Comparison of ENCODE assay signal across 1 fruit fly cellular context in the genomic region with DNA sequence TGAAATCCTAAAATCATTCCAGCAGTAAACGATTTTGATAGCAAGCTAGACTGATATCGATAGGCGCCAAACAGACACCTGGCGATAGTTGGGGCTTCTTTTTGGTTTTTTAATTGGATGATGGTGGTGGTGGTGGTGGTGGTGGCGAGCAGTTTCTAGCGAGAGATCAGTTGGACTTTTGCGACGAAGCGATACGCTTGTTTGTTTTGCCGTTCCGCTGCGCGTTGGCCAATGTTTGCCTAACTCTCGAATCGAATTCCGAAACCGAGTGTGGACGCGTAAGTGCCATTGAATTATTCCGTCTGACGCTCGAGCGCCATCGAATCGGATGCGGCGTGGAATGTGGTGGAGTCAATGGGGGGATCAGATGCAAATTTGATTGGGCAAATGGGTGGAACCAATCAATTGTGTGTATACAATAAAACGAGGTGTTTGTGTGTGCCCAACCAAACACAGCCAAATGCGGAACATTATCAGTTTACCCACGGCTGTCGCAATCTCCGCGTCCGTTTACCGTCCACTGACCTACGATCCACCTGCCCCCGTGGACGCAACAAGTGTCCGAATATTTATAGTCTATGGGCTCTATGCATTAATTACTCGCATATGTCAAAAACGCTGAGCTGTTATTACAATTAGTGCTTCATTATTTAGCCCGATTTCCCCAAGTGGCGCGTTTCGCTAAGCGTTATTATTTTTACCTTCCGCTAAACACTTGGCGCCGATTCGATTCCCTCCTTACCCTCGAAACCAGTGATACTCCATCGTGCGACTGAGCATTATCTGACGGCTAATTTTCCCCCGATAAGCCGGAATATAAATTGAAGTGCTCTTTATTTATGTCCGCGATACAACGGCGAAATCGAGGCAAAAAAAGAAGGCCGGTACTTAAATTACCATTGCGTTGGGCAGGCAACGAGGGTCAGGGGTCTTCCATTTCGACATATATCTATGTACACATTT.
TF ChIP-seq lines count a peak whose summit lies in the region.

Gene CG17292 (plus strand): TSS at position 91 of the 963 bp plus-strand sequence.

TF ChIP-seq in whole organism, embryonic, 481 proteins besides CTCF, POLR2A, EP300 and RAD21 (continued from another document and continues in another):
- TF ChIP-seq CG3407 (GFP tag; optimal IDR thresholded peaks at IDR 0.05; lab: Kevin White, UChicago) (peak; percentile 51), CG2712 (tag; optimal IDR thresholded peaks at IDR 0.05; lab: Kevin White, UChicago) (peak; percentile 15), schlank (tag; optimal IDR thresholded peaks at IDR 0.05; lab: Kevin White, UChicago) (peak; percentile 52), Jarid2 (GFP tag; optimal IDR thresholded peaks at IDR 0.05; lab: Kevin White, UChicago) (peak; percentile 90), grn (GFP tag; optimal IDR thresholded peaks at IDR 0.05; lab: Kevin White, UChicago) (peak; percentile 17), abd-A (tag; optimal IDR thresholded peaks at IDR 0.05; lab: Kevin White, UChicago) (peak; percentile 91), ind (GFP tag; optimal IDR thresholded peaks at IDR 0.05; lab: Kevin White, UChicago) (no peak), Vsx1 (GFP tag; optimal IDR thresholded peaks at IDR 0.05; lab: Kevin White, UChicago) (peak; percentile 62), lbe (GFP tag; optimal IDR thresholded peaks at IDR 0.05; lab: Kevin White, UChicago) (no peak), tll (GFP tag; optimal IDR thresholded peaks at IDR 0.05; lab: Kevin White, UChicago) (no peak), CrebB (tag; optimal IDR thresholded peaks at IDR 0.05; lab: Kevin White, UChicago) (peak; percentile 85), Lim3 (GFP tag; IDR thresholded peaks at IDR 0.05; lab: Robert Waterston, UW) (0 out of 2 replicates have a peak, but pooled peaks have one; percentile 14), ap (GFP tag; IDR thresholded peaks at IDR 0.05; lab: Robert Waterston, UW) (0 out of 2 replicates have a peak, but pooled peaks have one; percentile 39), gsb (GFP tag; IDR thresholded peaks at IDR 0.05; lab: Robert Waterston, UW) (0 out of 2 replicates have a peak, but pooled peaks have one; percentile 41), emc (GFP tag; optimal IDR thresholded peaks at IDR 0.05; lab: Kevin White, UChicago) (no peak), dimm (GFP tag; IDR thresholded peaks at IDR 0.05; lab: Robert Waterston, UW) (no peak), CG10543 (GFP tag; optimal IDR thresholded peaks at IDR 0.05; lab: Kevin White, UChicago) (peak; percentile 93), CG10209 (GFP tag; optimal IDR thresholded peaks at IDR 0.05; lab: Kevin White, UChicago) (peak; percentile 37), CG13123 (GFP tag; optimal IDR thresholded peaks at IDR 0.05; lab: Kevin White, UChicago) (no peak), CG3838 (GFP tag; optimal IDR thresholded peaks at IDR 0.05; lab: Kevin White, UChicago) (no peak), CG10654 (GFP tag; optimal IDR thresholded peaks at IDR 0.05; lab: Kevin White, UChicago) (no peak), hbn (GFP tag; IDR thresholded peaks at IDR 0.05; lab: Robert Waterston, UW; ENCODE audit: partially characterized antibody) (peak; percentile 76), CG31224 (GFP tag; IDR thresholded peaks at IDR 0.05; lab: Robert Waterston, UW) (0 out of 2 replicates have a peak, but pooled peaks have one; percentile 13), BtbVII (GFP tag; optimal IDR thresholded peaks at IDR 0.05; lab: Kevin White, UChicago) (peak; percentile 58), Awh (GFP tag; IDR thresholded peaks at IDR 0.05; lab: Robert Waterston, UW) (peak; percentile 77; the same call in 1 of the 2 replicates), CG10462 (GFP tag; optimal IDR thresholded peaks at IDR 0.05; lab: Kevin White, UChicago) (no peak), ERR (GFP tag; optimal IDR thresholded peaks at IDR 0.05; lab: Kevin White, UChicago) (peak; percentile 6), org-1 (GFP tag; optimal IDR thresholded peaks at IDR 0.05; lab: Kevin White, UChicago) (peak; percentile 43), CG9727 (GFP tag; optimal IDR thresholded peaks at IDR 0.05; lab: Kevin White, UChicago) (peak; percentile 45), CG2129 (GFP tag; IDR thresholded peaks at IDR 0.05; lab: Robert Waterston, UW; ENCODE audit: partially characterized antibody) (peak; percentile 31; the same call in 1 of the 2 replicates), CG14441 (GFP tag; IDR thresholded peaks at IDR 0.05; lab: Robert Waterston, UW) (peak; percentile 53; the same call in 1 of the 2 replicates), CG6254 (GFP tag; optimal IDR thresholded peaks at IDR 0.05; lab: Kevin White, UChicago) (peak; percentile 10), wdn (GFP tag; IDR thresholded peaks at IDR 0.05; lab: Robert Waterston, UW) (peak; percentile 27; the same call in 1 of the 2 replicates), CG1647 (GFP tag; optimal IDR thresholded peaks at IDR 0.05; lab: Kevin White, UChicago) (peak; percentile 28), dmrt99B (tag; optimal IDR thresholded peaks at IDR 0.05; lab: Kevin White, UChicago) (peak; percentile 40), so (GFP tag; IDR thresholded peaks at IDR 0.05; lab: Robert Waterston, UW) (peak; percentile 76; the same call in 2 of the 3 replicates), lola (GFP tag; optimal IDR thresholded peaks at IDR 0.05; lab: Kevin White, UChicago) (no peak), CG1529 (GFP tag; optimal IDR thresholded peaks at IDR 0.05; lab: Kevin White, UChicago) (no peak), fd3F (GFP tag; optimal IDR thresholded peaks at IDR 0.05; lab: Kevin White, UChicago) (peak; percentile 6), CG7271 (tag; optimal IDR thresholded peaks at IDR 0.05; lab: Kevin White, UChicago) (no peak), H2.0 (GFP tag; IDR thresholded peaks at IDR 0.05; lab: Robert Waterston, UW) (peak; percentile 37; the same call in 1 of the 2 replicates), bsh (GFP tag; optimal IDR thresholded peaks at IDR 0.05; lab: Kevin White, UChicago) (peak in 1 of 2 experiments; percentile 23), Ravus (GFP tag; IDR thresholded peaks at IDR 0.05; lab: Robert Waterston, UW) (no peak), vvl (GFP tag; IDR thresholded peaks at IDR 0.05; lab: Robert Waterston, UW) (peak; percentile 92), kni (GFP tag; optimal IDR thresholded peaks at IDR 0.05; lab: Kevin White, UChicago) (peak; percentile 25), CG17385 (GFP tag; optimal IDR thresholded peaks at IDR 0.05; lab: Kevin White, UChicago) (peak; percentile 62), Sox100B (GFP tag; optimal IDR thresholded peaks at IDR 0.05; lab: Kevin White, UChicago) (peak; percentile 5), Mrtf (GFP tag; IDR thresholded peaks at IDR 0.05; lab: Robert Waterston, UW) (no peak; the same call in 2 of the 3 replicates), CG18011 (GFP tag; optimal IDR thresholded peaks at IDR 0.05; lab: Kevin White, UChicago) (peak; percentile 39), CG12155 (GFP tag; optimal IDR thresholded peaks at IDR 0.05; lab: Kevin White, UChicago) (peak; percentile 99), CG8281 (tag; optimal IDR thresholded peaks at IDR 0.05; lab: Kevin White, UChicago) (no peak), onecut (GFP tag; IDR thresholded peaks at IDR 0.05; lab: Robert Waterston, UW) (peak; percentile 54; the same call in 1 of the 2 replicates), Oaz (GFP tag; IDR thresholded peaks at IDR 0.05; lab: Robert Waterston, UW) (peak; percentile 24; the same call in 1 of the 2 replicates), CG11696 (GFP tag; IDR thresholded peaks at IDR 0.05; lab: Robert Waterston, UW) (0 out of 2 replicates have a peak, but pooled peaks have one; percentile 10), al (GFP tag; IDR thresholded peaks at IDR 0.05; lab: Robert Waterston, UW) (no peak), tna (GFP tag; IDR thresholded peaks at IDR 0.05; lab: Robert Waterston, UW; ENCODE audit: partially characterized antibody) (peak; percentile 95), CG4424 (GFP tag; optimal IDR thresholded peaks at IDR 0.05; lab: Kevin White, UChicago) (no peak), CG31388 (GFP tag; optimal IDR thresholded peaks at IDR 0.05; lab: Kevin White, UChicago) (no peak), NFAT (GFP tag; IDR thresholded peaks at IDR 0.05; lab: Robert Waterston, UW) (peak; percentile 74; the same call in 1 of the 2 replicates), klu (GFP tag; IDR thresholded peaks at IDR 0.05; lab: Robert Waterston, UW) (no peak), dm (GFP tag; optimal IDR thresholded peaks at IDR 0.05; lab: Kevin White, UChicago) (no peak), Rx (GFP tag; IDR thresholded peaks at IDR 0.05; lab: Robert Waterston, UW) (peak; percentile 35; the same call in 1 of the 2 replicates), Dp (GFP tag; optimal IDR thresholded peaks at IDR 0.05; lab: Kevin White, UChicago) (peak; percentile 49), CG16779 (GFP tag; IDR thresholded peaks at IDR 0.05; lab: Robert Waterston, UW) (peak; percentile 84), CG6654 (GFP tag; optimal IDR thresholded peaks at IDR 0.05; lab: Kevin White, UChicago) (no peak), gt (GFP tag; IDR thresholded peaks at IDR 0.05; lab: Robert Waterston, UW) (no peak), YL-1 (GFP tag; optimal IDR thresholded peaks at IDR 0.05; lab: Kevin White, UChicago) (peak; percentile 43), CG5953 (GFP tag; IDR thresholded peaks at IDR 0.05; lab: Robert Waterston, UW) (peak; percentile 43; the same call in 1 of the 2 replicates), z (GFP tag; IDR thresholded peaks at IDR 0.05; lab: Robert Waterston, UW) (peak; percentile 15; the same call in 1 of the 3 replicates), Dll (GFP tag; IDR thresholded peaks at IDR 0.05; lab: Robert Waterston, UW; ENCODE audit: partially characterized antibody) (peak; percentile 88), Kr (GFP tag; optimal IDR thresholded peaks at IDR 0.05; lab: Kevin White, UChicago) (no peak), fd64A (GFP tag; optimal IDR thresholded peaks at IDR 0.05; lab: Kevin White, UChicago) (no peak), cad (GFP tag; optimal IDR thresholded peaks at IDR 0.05; lab: Kevin White, UChicago) (no peak), croc (GFP tag; conservative IDR thresholded peaks at IDR 0.05; lab: Robert Waterston, UW) (no peak), Nf-YC (tag; optimal IDR thresholded peaks at IDR 0.05; lab: Kevin White, UChicago) (peak; percentile 97), chm (GFP tag; IDR thresholded peaks at IDR 0.05; lab: Robert Waterston, UW) (peak; percentile 60; the same call in 1 of the 2 replicates), sug (tag; optimal IDR thresholded peaks at IDR 0.05; lab: Kevin White, UChicago) (peak; percentile 47), maf-S (GFP tag; optimal IDR thresholded peaks at IDR 0.05; lab: Kevin White, UChicago) (peak; percentile 17), Atf3 (GFP tag; optimal IDR thresholded peaks at IDR 0.05; lab: Kevin White, UChicago) (no peak), chif (GFP tag; optimal IDR thresholded peaks at IDR 0.05; lab: Kevin White, UChicago) (no peak), CG2199 (GFP tag; IDR thresholded peaks at IDR 0.05; lab: Robert Waterston, UW) (no peak), gro (GFP tag; optimal IDR thresholded peaks at IDR 0.05; lab: Kevin White, UChicago) (peak; percentile 71), Mad (GFP tag; optimal IDR thresholded peaks at IDR 0.05; lab: Kevin White, UChicago) (peak; percentile 42), CG8478 (optimal IDR thresholded peaks at IDR 0.05; lab: Kevin White, UChicago) (no peak), zen2 (GFP tag; IDR thresholded peaks at IDR 0.05; lab: Robert Waterston, UW; ENCODE audit: partially characterized antibody) (peak; percentile 82), CG6175 (GFP tag; IDR thresholded peaks at IDR 0.05; lab: Robert Waterston, UW) (peak; percentile 58; the same call in 2 of the 3 replicates), ab (GFP tag; optimal IDR thresholded peaks at IDR 0.05; lab: Kevin White, UChicago) (no peak), CG12299 (tag; optimal IDR thresholded peaks at IDR 0.05; lab: Kevin White, UChicago) (no peak), CG15514 (GFP tag; optimal IDR thresholded peaks at IDR 0.05; lab: Kevin White, UChicago) (peak; percentile 95), gfzf (GFP tag; optimal IDR thresholded peaks at IDR 0.05; lab: Kevin White, UChicago) (peak; percentile 53), CG43689 (GFP tag; IDR thresholded peaks at IDR 0.05; lab: Robert Waterston, UW) (no peak), CG8944 (GFP tag; optimal IDR thresholded peaks at IDR 0.05; lab: Kevin White, UChicago) (no peak), CG32532 (GFP tag; IDR thresholded peaks at IDR 0.05; lab: Robert Waterston, UW) (peak; percentile 72), wek (GFP tag; optimal IDR thresholded peaks at IDR 0.05; lab: Kevin White, UChicago) (peak; percentile 64), Nf-YB (GFP tag; optimal IDR thresholded peaks at IDR 0.05; lab: Kevin White, UChicago) (peak; percentile 94), trem (tag; optimal IDR thresholded peaks at IDR 0.05; lab: Kevin White, UChicago) (no peak), ems (GFP tag; optimal IDR thresholded peaks at IDR 0.05; lab: Kevin White, UChicago) (peak; percentile 46), insv (GFP tag; optimal IDR thresholded peaks at IDR 0.05; lab: Kevin White, UChicago) (no peak), CG3281 (GFP tag; optimal IDR thresholded peaks at IDR 0.05; lab: Kevin White, UChicago) (peak; percentile 43), CG12391 (tag; optimal IDR thresholded peaks at IDR 0.05; lab: Kevin White, UChicago) (peak; percentile 42), H15 (GFP tag; IDR thresholded peaks at IDR 0.05; lab: Robert Waterston, UW) (peak; percentile 35; the same call in 1 of the 3 replicates), ken (GFP tag; IDR thresholded peaks at IDR 0.05; lab: Robert Waterston, UW) (peak; percentile 62; the same call in 2 of the 3 replicates), CG5245 (GFP tag; optimal IDR thresholded peaks at IDR 0.05; lab: Kevin White, UChicago) (no peak), CG13775 (GFP tag; optimal IDR thresholded peaks at IDR 0.05; lab: Kevin White, UChicago) (peak; percentile 49), Hey (tag; optimal IDR thresholded peaks at IDR 0.05; lab: Kevin White, UChicago) (peak; percentile 30), Six4 (GFP tag; optimal IDR thresholded peaks at IDR 0.05; lab: Kevin White, UChicago) (no peak), seq (GFP tag; IDR thresholded peaks at IDR 0.05; lab: Robert Waterston, UW) (peak; percentile 43; the same call in 1 of the 2 replicates), grau (tag; optimal IDR thresholded peaks at IDR 0.05; lab: Kevin White, UChicago) (peak; percentile 39), kay (GFP tag; optimal IDR thresholded peaks at IDR 0.05; lab: Kevin White, UChicago) (no peak), Meics (GFP tag; optimal IDR thresholded peaks at IDR 0.05; lab: Kevin White, UChicago) (peak; percentile 67), CG12769 (tag; optimal IDR thresholded peaks at IDR 0.05; lab: Kevin White, UChicago) (peak; percentile 75), CG2116 (GFP tag; optimal IDR thresholded peaks at IDR 0.05; lab: Kevin White, UChicago) (peak; percentile 58), MTF-1 (GFP tag; optimal IDR thresholded peaks at IDR 0.05; lab: Kevin White, UChicago; ENCODE audit: borderline replicate concordance) (peak; percentile 23), NC2β (GFP tag; optimal IDR thresholded peaks at IDR 0.05; lab: Kevin White, UChicago) (peak; percentile 32), eyg (GFP tag; optimal IDR thresholded peaks at IDR 0.05; lab: Kevin White, UChicago) (peak; percentile 15)
